Fruit fly (Drosophila melanogaster): ENCODE measurements around the gene CstF64.

DNA sequence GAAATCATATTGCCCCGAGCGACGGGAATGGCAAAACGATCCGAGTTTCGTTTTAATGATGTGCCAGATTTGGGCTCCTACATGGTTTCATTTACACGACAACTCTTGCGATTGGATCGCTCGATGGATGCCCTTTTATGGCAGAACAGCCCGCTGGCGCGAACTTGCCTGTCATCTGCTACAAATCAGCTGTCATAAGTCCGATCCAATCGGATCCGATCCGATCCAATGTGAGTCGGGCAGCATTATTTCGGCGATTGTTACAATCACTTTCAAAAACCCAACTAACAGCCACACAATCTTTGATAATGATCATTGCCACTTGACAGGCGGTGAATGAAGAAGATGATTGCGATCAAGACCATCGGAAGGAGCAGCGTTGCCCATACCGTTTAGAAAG, 15.8 kb upstream of the CstF64 start:
- TF ChIP-seq CTCF (optimal IDR thresholded peaks at IDR 0.05) (no peak), CG8478 (optimal IDR thresholded peaks at IDR 0.05) (no peak)
